Worm (Caenorhabditis elegans) whole organism, mixed stage, embryonic: Measurements from ENCODE around the gene gid-8.

Source experiments
- M03D4.4 ChIP-seq: sonication (generic microtip); optimal IDR thresholded peaks from 2 replicates; lab custom pipeline; 2017; ENCODE audit warnings: mild to moderate bottlenecking, missing genetic modification characterization, missing compliant biosample characterization
- bed-3 ChIP-seq: fragments of 200-800 bp; sonication (Bioruptor generic); optimal IDR thresholded peaks from 3 replicates; lab custom pipeline; 2018; ENCODE audit warnings: mild to moderate bottlenecking, missing genetic modification characterization, moderate library complexity, missing compliant biosample characterization
- blmp-1 ChIP-seq: fragments of 150-350 bp; optimal IDR thresholded peaks from 2 replicates; lab custom pipeline; 2014; ENCODE audit warnings: missing biosample characterization, missing genetic modification characterization
- ces-1 ChIP-seq: fragments of 150-350 bp; optimal IDR thresholded peaks from 2 replicates; lab custom pipeline; 2014; ENCODE audit warnings: missing biosample characterization, missing genetic modification reagents, missing genetic modification characterization
- cnd-1 ChIP-seq: fragments of 200-800 bp; sonication (Bioruptor generic); optimal IDR thresholded peaks from 2 replicates; lab custom pipeline; 2018; ENCODE audit warnings: mild to moderate bottlenecking, missing genetic modification characterization, missing compliant biosample characterization
- drap-1 ChIP-seq: fragments of 200-800 bp; sonication (Bioruptor generic); optimal IDR thresholded peaks from 3 replicates; lab custom pipeline; 2018; ENCODE audit warnings: mild to moderate bottlenecking, missing genetic modification characterization, missing compliant biosample characterization
- elt-1 ChIP-seq: sonication (generic microtip); optimal IDR thresholded peaks from 2 replicates; lab custom pipeline; 2017; ENCODE audit warnings: missing genetic modification characterization, mild to moderate bottlenecking, missing compliant biosample characterization, antibody characterized with exemption, moderate library complexity, borderline replicate concordance; ENCODE audit not compliant: insufficient read depth
- elt-3 ChIP-seq: fragments of 150-350 bp; optimal IDR thresholded peaks from 2 replicates; lab custom pipeline; 2014; ENCODE audit warnings: missing biosample characterization, missing genetic modification characterization
- flh-1 ChIP-seq: fragments of 200-800 bp; sonication (Bioruptor generic); optimal IDR thresholded peaks from 2 replicates; lab custom pipeline; 2018; ENCODE audit warnings: mild to moderate bottlenecking, missing genetic modification characterization, moderate library complexity, missing compliant biosample characterization
- ham-2 ChIP-seq: fragments of 200-800 bp; sonication (Bioruptor generic); optimal IDR thresholded peaks from 2 replicates; lab custom pipeline; 2018; ENCODE audit warnings: mild to moderate bottlenecking, missing genetic modification characterization, missing compliant biosample characterization
- hlh-1 ChIP-seq: fragments of 150-350 bp; optimal IDR thresholded peaks from 2 replicates; lab custom pipeline; 2014; ENCODE audit warnings: missing biosample characterization, missing genetic modification reagents, missing genetic modification characterization
- lin-13 ChIP-seq: fragments of 150-350 bp; optimal IDR thresholded peaks from 2 replicates; lab custom pipeline; 2014; ENCODE audit warnings: missing biosample characterization, missing genetic modification characterization
- lin-32 ChIP-seq: fragments of 200-800 bp; sonication (Bioruptor generic); optimal IDR thresholded peaks from 2 replicates; lab custom pipeline; 2018; ENCODE audit warnings: mild to moderate bottlenecking, missing genetic modification characterization, missing compliant biosample characterization
- lsy-2 ChIP-seq: fragments of 150-350 bp; optimal IDR thresholded peaks from 2 replicates; lab custom pipeline; 2014; ENCODE audit warnings: missing biosample characterization, missing genetic modification characterization
- mab-5 ChIP-seq: fragments of 150-350 bp; optimal IDR thresholded peaks from 2 replicates; lab custom pipeline; 2014; ENCODE audit warnings: missing biosample characterization, missing genetic modification characterization
- mep-1 ChIP-seq: fragments of 150-350 bp; optimal IDR thresholded peaks from 2 replicates; lab custom pipeline; 2017; ENCODE audit warnings: missing biosample characterization, missing genetic modification reagents, missing genetic modification characterization, inconsistent platforms
- nhr-12 ChIP-seq: fragments of 150-350 bp; optimal IDR thresholded peaks from 2 replicates; lab custom pipeline; 2014; ENCODE audit warnings: missing biosample characterization, missing genetic modification characterization
- nhr-2 ChIP-seq: fragments of 150-350 bp; optimal IDR thresholded peaks from 2 replicates; lab custom pipeline; 2014; ENCODE audit warnings: missing biosample characterization, missing genetic modification characterization
- nhr-237 ChIP-seq: fragments of 150-350 bp; optimal IDR thresholded peaks from 2 replicates; lab custom pipeline; 2014; ENCODE audit warnings: missing biosample characterization, missing genetic modification characterization
- nhr-28 ChIP-seq: fragments of 150-350 bp; optimal IDR thresholded peaks from 2 replicates; lab custom pipeline; 2014; ENCODE audit warnings: missing biosample characterization, missing genetic modification characterization
- nhr-76 ChIP-seq: sonication (generic microtip); optimal IDR thresholded peaks from 2 replicates; lab custom pipeline; 2017; ENCODE audit warnings: missing biosample characterization, missing genetic modification characterization
- pha-4 ChIP-seq: fragments of 150-350 bp; optimal IDR thresholded peaks from 2 replicates; lab custom pipeline; 2018; ENCODE audit warnings: missing biosample characterization, missing genetic modification reagents, missing genetic modification characterization
- snpc-4 ChIP-seq: fragments of 150-350 bp; optimal IDR thresholded peaks from 2 replicates; lab custom pipeline; 2014; ENCODE audit warnings: missing biosample characterization, missing genetic modification characterization
- tbx-8 ChIP-seq: fragments of 200-800 bp; sonication (Bioruptor generic); optimal IDR thresholded peaks from 2 replicates; lab custom pipeline; 2018; ENCODE audit warnings: mild to moderate bottlenecking, missing genetic modification characterization, moderate library complexity, missing compliant biosample characterization
- unc-120 ChIP-seq: sonication (generic microtip); optimal IDR thresholded peaks from 2 replicates; lab custom pipeline; 2017; ENCODE audit warnings: missing genetic modification characterization, missing compliant biosample characterization; ENCODE audit not compliant: poor library complexity, severe bottlenecking
- unc-39 ChIP-seq: fragments of 150-350 bp; optimal IDR thresholded peaks from 2 replicates; lab custom pipeline; 2014; ENCODE audit warnings: missing biosample characterization, missing genetic modification characterization
- unc-62 ChIP-seq: fragments of 150-350 bp; optimal IDR thresholded peaks from 2 replicates; lab custom pipeline; 2014; ENCODE audit warnings: missing biosample characterization, missing genetic modification reagents, missing genetic modification characterization
- zip-8 ChIP-seq: fragments of 150-350 bp; optimal IDR thresholded peaks from 2 replicates; lab custom pipeline; 2014; ENCODE audit warnings: missing biosample characterization, missing genetic modification characterization
- ztf-11 ChIP-seq: fragments of 150-350 bp; optimal IDR thresholded peaks from 2 replicates; lab custom pipeline; 2014; ENCODE audit warnings: missing biosample characterization, missing genetic modification characterization

gid-8 gene

ce11 chrV:1432500-1433418, 34.8 kb upstream of the gid-8 start:
- TF ChIP-seq lin-13 (tag; lab: Kevin White, UChicago): no peak
- TF ChIP-seq snpc-4: no peak
- no peak for TF ChIP-seq flh-1 (GFP tag; lab: Kevin White, UChicago)
- no peak for TF ChIP-seq ham-2 (GFP tag; lab: Kevin White, UChicago)
- no peak for TF ChIP-seq ces-1 (GFP tag; lab: Kevin White, UChicago)
- no peak for TF ChIP-seq M03D4.4 (tag; lab: Kevin White, UChicago)
- TF ChIP-seq nhr-2: no peak
- no peak for TF ChIP-seq tbx-8 (GFP tag; lab: Kevin White, UChicago)
- TF ChIP-seq blmp-1 (tag; lab: Kevin White, UChicago): no peak
- no peak for TF ChIP-seq hlh-1 (tag; lab: Kevin White, UChicago)
- TF ChIP-seq pha-4: no peak
- TF ChIP-seq drap-1 (GFP tag; lab: Kevin White, UChicago): no peak
- TF ChIP-seq elt-1 (tag; lab: Kevin White, UChicago): no peak
- no peak for TF ChIP-seq bed-3 (GFP tag; lab: Kevin White, UChicago)

DNA sequence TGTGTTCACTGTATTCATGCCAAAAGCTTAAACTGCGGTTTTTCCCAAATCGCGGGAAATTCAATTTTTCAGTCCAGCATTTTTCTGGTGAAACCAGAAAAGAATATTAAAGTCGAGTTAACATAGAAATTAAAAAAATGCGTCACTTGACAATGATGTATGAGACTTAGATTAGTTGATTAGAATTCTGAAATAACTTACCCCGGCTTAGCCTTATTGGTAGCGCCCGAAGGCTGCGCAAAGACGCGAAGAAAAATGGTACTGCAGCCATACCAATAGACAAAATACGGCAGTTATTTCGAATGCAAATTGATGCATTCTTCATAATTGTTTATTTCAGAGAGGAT, 34.2 kb upstream of the gid-8 start:
- TF ChIP-seq drap-1 (GFP tag; lab: Kevin White, UChicago) (no peak), nhr-28 (tag; lab: Kevin White, UChicago) (no peak), unc-120 (tag; lab: Kevin White, UChicago) (no peak), lsy-2 (no peak), tbx-8 (GFP tag; lab: Kevin White, UChicago) (no peak), cnd-1 (tag; lab: Kevin White, UChicago) (no peak), mep-1 (tag; lab: Kevin White, UChicago) (no peak), lin-13 (tag; lab: Kevin White, UChicago) (no peak), mab-5 (tag; lab: Kevin White, UChicago) (no peak), elt-1 (tag; lab: Kevin White, UChicago) (no peak), lin-32 (no peak), elt-3 (tag; lab: Kevin White, UChicago) (no peak), unc-62 (no peak), snpc-4 (no peak)

DNA sequence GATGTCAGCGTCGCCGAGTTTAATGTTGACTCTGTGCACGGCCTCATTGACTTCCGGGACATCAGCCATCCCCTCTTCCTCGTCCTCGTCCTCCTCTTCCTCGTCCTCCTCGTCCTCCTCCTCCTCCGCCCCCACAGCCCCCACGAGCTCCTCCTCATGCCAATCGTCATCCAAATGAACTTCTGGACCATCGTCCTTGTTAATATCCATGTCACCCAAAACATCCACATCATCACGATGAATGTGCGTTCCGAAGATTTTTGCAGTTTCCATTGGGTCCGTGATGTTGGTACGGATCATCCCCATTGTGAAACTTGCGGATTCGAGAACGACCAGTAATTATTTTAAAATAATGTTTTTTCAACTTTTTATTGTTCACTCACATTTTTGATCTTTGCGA, 33.1 kb upstream of the gid-8 start:
- no peak for TF ChIP-seq mep-1 (tag; lab: Kevin White, UChicago)
- TF ChIP-seq nhr-237 (tag; lab: Kevin White, UChicago): no peak
- no peak for TF ChIP-seq nhr-76 (tag; lab: Kevin White, UChicago)
- no peak for TF ChIP-seq cnd-1 (tag; lab: Kevin White, UChicago)
- TF ChIP-seq ztf-11: no peak
- TF ChIP-seq lin-32: no peak
- no peak for TF ChIP-seq tbx-8 (GFP tag; lab: Kevin White, UChicago)
- no peak for TF ChIP-seq mab-5 (tag; lab: Kevin White, UChicago)
- TF ChIP-seq hlh-1 (tag; lab: Kevin White, UChicago): no peak
- TF ChIP-seq nhr-2: no peak

ce11 chrV:1435106-1435505, 32.4 kb upstream of the gid-8 start:
- no peak for TF ChIP-seq nhr-12 (tag; lab: Kevin White, UChicago)
- TF ChIP-seq unc-62: no peak
- no peak for TF ChIP-seq zip-8 (tag; lab: Kevin White, UChicago)
- no peak for TF ChIP-seq unc-39 (tag; lab: Kevin White, UChicago)
- no peak for TF ChIP-seq bed-3 (GFP tag; lab: Kevin White, UChicago)
- TF ChIP-seq hlh-1 (tag; lab: Kevin White, UChicago): no peak
- TF ChIP-seq, all 35 proteins: peak for 0

DNA sequence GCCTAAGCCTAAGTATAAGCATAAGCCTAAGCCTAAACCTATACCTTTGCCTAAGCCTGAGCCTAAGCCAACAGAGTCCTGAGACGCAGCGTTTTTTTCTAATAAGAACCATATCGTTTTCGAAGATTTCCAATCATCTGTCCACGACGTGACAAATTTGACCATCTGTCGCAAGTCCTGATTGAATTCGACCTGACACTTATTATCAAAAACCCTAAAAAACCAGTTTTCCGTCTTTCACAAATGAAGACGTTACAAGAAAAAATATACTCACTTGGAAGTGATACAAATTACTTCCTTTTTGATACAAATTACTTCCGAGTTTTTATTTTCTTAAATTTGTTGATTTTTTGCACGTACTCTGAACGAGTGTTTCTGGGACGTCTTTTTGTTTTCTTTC, 29.3 kb upstream of the gid-8 start:
- TF ChIP-seq flh-1 (GFP tag; lab: Kevin White, UChicago): no peak
- TF ChIP-seq ces-1 (GFP tag; lab: Kevin White, UChicago): no peak
- TF ChIP-seq cnd-1 (tag; lab: Kevin White, UChicago): no peak
- no peak for TF ChIP-seq hlh-1 (tag; lab: Kevin White, UChicago)
- no peak for TF ChIP-seq mep-1 (tag; lab: Kevin White, UChicago)
- no peak for TF ChIP-seq drap-1 (GFP tag; lab: Kevin White, UChicago)
